Worm (Caenorhabditis elegans) whole organism, L1 larva: ENCODE data around the gene K08B12.1.

Experiments used
- ceh-8 ChIP-seq: fragments of 200-800 bp; sonication (Bioruptor generic); optimal IDR thresholded peaks from 2 replicates; lab custom pipeline; 2018; ENCODE audit warnings: mild to moderate bottlenecking, missing genetic modification characterization, moderate library complexity, missing compliant biosample characterization
- efl-1 ChIP-seq, 4 experiments: fragments of 150-350 bp; optimal IDR thresholded peaks in 3 of 4; peaks in 1 of 4; 1 replicate in 1 of 4; 2 replicates in 3 of 4; lab custom pipeline; 2014; ENCODE audit warnings: missing biosample characterization in 2 of 4, missing genetic modification characterization in 2 of 4, missing genetic modification reagents in 2 of 4
- fkh-10 ChIP-seq: sonication (generic microtip); optimal IDR thresholded peaks from 2 replicates; lab custom pipeline; 2017; ENCODE audit warnings: missing biosample characterization, missing genetic modification reagents, missing genetic modification characterization
- lin-39 ChIP-seq: fragments of 150-350 bp; optimal IDR thresholded peaks from 2 replicates; lab custom pipeline; 2014; ENCODE audit warnings: missing biosample characterization, missing genetic modification reagents, missing genetic modification characterization
- nhr-237 ChIP-seq: fragments of 150-350 bp; optimal IDR thresholded peaks from 2 replicates; lab custom pipeline; 2014; ENCODE audit warnings: missing biosample characterization, missing genetic modification characterization
- nhr-47 ChIP-seq: sonication (generic microtip); optimal IDR thresholded peaks from 2 replicates; lab custom pipeline; 2016; ENCODE audit warnings: mild to moderate bottlenecking, missing genetic modification characterization, moderate library complexity, missing compliant biosample characterization
- nhr-76 ChIP-seq: sonication (generic microtip); optimal IDR thresholded peaks from 2 replicates; lab custom pipeline; 2017; ENCODE audit warnings: missing biosample characterization, missing genetic modification characterization
- nhr-77 ChIP-seq: fragments of 150-350 bp; optimal IDR thresholded peaks from 2 replicates; lab custom pipeline; 2014; ENCODE audit warnings: missing biosample characterization, missing genetic modification characterization
- pax-3 ChIP-seq: fragments of 200-800 bp; sonication (Bioruptor generic); optimal IDR thresholded peaks from 2 replicates; lab custom pipeline; 2018; ENCODE audit warnings: mild to moderate bottlenecking, missing genetic modification characterization, moderate library complexity, missing compliant biosample characterization
- snpc-4 ChIP-seq: fragments of 150-350 bp; optimal IDR thresholded peaks from 2 replicates; lab custom pipeline; 2014; ENCODE audit warnings: missing biosample characterization, missing genetic modification characterization
- unc-62 ChIP-seq: fragments of 150-350 bp; optimal IDR thresholded peaks from 2 replicates; lab custom pipeline; 2014; ENCODE audit warnings: missing biosample characterization, missing genetic modification reagents, missing genetic modification characterization

- TF ChIP-seq snpc-4 (tag; lab: Kevin White, UChicago) (no peak), pax-3 (no peak), lin-39 (no peak), nhr-237 (tag; lab: Kevin White, UChicago) (no peak), nhr-76 (tag; lab: Kevin White, UChicago) (no peak), fkh-10 (no peak), ceh-8 (GFP tag; lab: Kevin White, UChicago) (no peak), nhr-47 (tag; lab: Kevin White, UChicago) (no peak), unc-62 (GFP tag; lab: Kevin White, UChicago) (no peak), efl-1 (optimal IDR thresholded peaks at IDR 0.05; lab: Kevin White, UChicago) (no peak), efl-1 (GFP tag; optimal IDR thresholded peaks at IDR 0.05 in 1 of 2; lab: Kevin White, UChicago) (no peak), nhr-77 (tag; lab: Kevin White, UChicago) (no peak)
These were observed 11.4 kb downstream of the K08B12.1 start, which contains the start of gene F31F7.2 for ce11 chrV:6270552-6270951.
